Fruit fly (Drosophila melanogaster) whole organism, adult: Measurements from ENCODE around the gene CecC.
A peak's percentile ranks its signal among the peaks of the same experiment; 100 is the strongest.

Experiments used
- CG11617 ChIP-seq: fragments of 200-800 bp; sonication (Bioruptor generic); optimal IDR thresholded peaks from 2 replicates; lab custom pipeline; 2017; ENCODE audit warnings: mild to moderate bottlenecking, missing biosample characterization, missing genetic modification reagents, missing genetic modification characterization
- CG12768 ChIP-seq: fragments of 200-800 bp; sonication (Bioruptor generic); optimal IDR thresholded peaks from 2 replicates; lab custom pipeline; 2017; ENCODE audit warnings: missing biosample characterization, missing genetic modification characterization, mild to moderate bottlenecking, moderate library complexity, missing genetic modification reagents
- CG14711 ChIP-seq: fragments of 200-800 bp; sonication (Bioruptor generic); optimal IDR thresholded peaks from 2 replicates; lab custom pipeline; 2018; ENCODE audit warnings: missing biosample characterization, mild to moderate bottlenecking, missing genetic modification characterization, moderate library complexity
- CG1620 ChIP-seq: fragments of 200-800 bp; sonication (Bioruptor generic); optimal IDR thresholded peaks from 2 replicates; lab custom pipeline; 2016; ENCODE audit warnings: missing biosample characterization, missing genetic modification characterization
- CG33017 ChIP-seq: fragments of 200-800 bp; sonication (Bioruptor generic); optimal IDR thresholded peaks from 2 replicates; lab custom pipeline; 2018; ENCODE audit warnings: missing biosample characterization, mild to moderate bottlenecking, missing genetic modification characterization, moderate library complexity
- CG5204 ChIP-seq: fragments of 200-800 bp; sonication (Bioruptor generic); optimal IDR thresholded peaks from 2 replicates; lab custom pipeline; 2016; ENCODE audit warnings: missing biosample characterization, missing genetic modification characterization
- CG7045 ChIP-seq: fragments of 200-800 bp; sonication (Bioruptor generic); optimal IDR thresholded peaks from 2 replicates; lab custom pipeline; 2017; ENCODE audit warnings: missing biosample characterization, mild to moderate bottlenecking, missing genetic modification characterization
- Clk ChIP-seq: fragments of 200-800 bp; sonication (Bioruptor generic); optimal IDR thresholded peaks from 2 replicates; lab custom pipeline; 2017; ENCODE audit warnings: missing biosample characterization, missing genetic modification characterization
- Crg-1 ChIP-seq: fragments of 200-800 bp; sonication (Bioruptor generic); optimal IDR thresholded peaks from 2 replicates; lab custom pipeline; 2016; ENCODE audit warnings: missing biosample characterization, missing genetic modification characterization
- Hr96 ChIP-seq: fragments of 200-800 bp; sonication (Bioruptor generic); optimal IDR thresholded peaks from 2 replicates; lab custom pipeline; 2016; ENCODE audit warnings: missing biosample characterization, missing genetic modification characterization
- Mnt ChIP-seq: fragments of 200-800 bp; sonication (Bioruptor generic); optimal IDR thresholded peaks from 2 replicates; lab custom pipeline; 2016; ENCODE audit warnings: missing biosample characterization, mild to moderate bottlenecking, missing genetic modification characterization
- bab1 ChIP-seq: fragments of 200-800 bp; sonication (Bioruptor generic); optimal IDR thresholded peaks from 3 replicates; lab custom pipeline; 2019; ENCODE audit warnings: missing biosample characterization, mild to moderate bottlenecking, missing genetic modification characterization, moderate library complexity
- cic ChIP-seq: fragments of 200-800 bp; sonication (Bioruptor generic); optimal IDR thresholded peaks from 2 replicates; lab custom pipeline; 2017; ENCODE audit warnings: missing biosample characterization, mild to moderate bottlenecking, missing genetic modification characterization, moderate library complexity
- cnc ChIP-seq, 2 experiments: fragments of >200 bp; optimal IDR thresholded peaks; 2 replicates each; lab custom pipeline; 2017
- kay ChIP-seq: fragments of 200-800 bp; sonication (Bioruptor generic); peaks from one replicate; lab custom pipeline; 2016; ENCODE audit warnings: missing biosample characterization, missing genetic modification characterization, borderline replicate concordance
- ovo ChIP-seq: fragments of 200-800 bp; sonication (Bioruptor generic); optimal IDR thresholded peaks from 2 replicates; lab custom pipeline; 2016; ENCODE audit warnings: missing biosample characterization, missing genetic modification characterization
- pad ChIP-seq: fragments of 200-800 bp; sonication (Bioruptor generic); optimal IDR thresholded peaks from 3 replicates; lab custom pipeline; 2017; ENCODE audit warnings: missing biosample characterization, missing genetic modification characterization, mild to moderate bottlenecking, moderate library complexity, missing genetic modification reagents
- tj ChIP-seq: fragments of 200-800 bp; sonication (Bioruptor generic); optimal IDR thresholded peaks from 3 replicates; lab custom pipeline; 2017; ENCODE audit warnings: missing biosample characterization, mild to moderate bottlenecking, missing genetic modification characterization, moderate library complexity
- toe ChIP-seq: fragments of 200-800 bp; sonication (Bioruptor generic); optimal IDR thresholded peaks from 2 replicates; lab custom pipeline; 2016; ENCODE audit warnings: missing biosample characterization, missing genetic modification characterization

Gene CecC

DNA sequence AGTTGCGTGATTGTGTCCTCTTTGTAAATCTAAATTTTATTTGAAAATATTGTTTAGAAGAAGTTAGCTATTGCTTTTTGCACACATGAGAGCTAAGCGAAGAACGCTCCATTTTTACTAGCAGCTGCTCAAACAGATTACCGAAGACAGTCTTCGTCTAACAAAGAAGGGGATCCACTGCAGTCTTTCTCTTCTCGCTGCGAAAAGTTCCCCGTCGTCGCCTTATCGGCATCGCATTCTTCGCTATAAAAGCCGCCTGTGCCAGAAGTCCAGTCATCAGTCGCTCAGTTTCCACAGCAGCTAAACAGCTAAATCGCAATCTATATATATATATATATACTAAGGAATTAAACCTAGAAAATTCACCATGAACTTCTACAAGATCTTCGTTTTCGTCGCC, at the start of gene CecC:
Gene CecC (plus strand): TSS at position 275 of the 400 bp plus-strand sequence.
- TF ChIP-seq kay (GFP tag; lab: Kevin White, UChicago) (no peak), CG11617 (no peak), CG12768 (GFP tag; lab: Kevin White, UChicago) (no peak), CG1620 (GFP tag; lab: Kevin White, UChicago) (no peak), CG7045 (GFP tag; lab: Kevin White, UChicago) (no peak), ovo (GFP tag; lab: Kevin White, UChicago) (no peak)

DNA sequence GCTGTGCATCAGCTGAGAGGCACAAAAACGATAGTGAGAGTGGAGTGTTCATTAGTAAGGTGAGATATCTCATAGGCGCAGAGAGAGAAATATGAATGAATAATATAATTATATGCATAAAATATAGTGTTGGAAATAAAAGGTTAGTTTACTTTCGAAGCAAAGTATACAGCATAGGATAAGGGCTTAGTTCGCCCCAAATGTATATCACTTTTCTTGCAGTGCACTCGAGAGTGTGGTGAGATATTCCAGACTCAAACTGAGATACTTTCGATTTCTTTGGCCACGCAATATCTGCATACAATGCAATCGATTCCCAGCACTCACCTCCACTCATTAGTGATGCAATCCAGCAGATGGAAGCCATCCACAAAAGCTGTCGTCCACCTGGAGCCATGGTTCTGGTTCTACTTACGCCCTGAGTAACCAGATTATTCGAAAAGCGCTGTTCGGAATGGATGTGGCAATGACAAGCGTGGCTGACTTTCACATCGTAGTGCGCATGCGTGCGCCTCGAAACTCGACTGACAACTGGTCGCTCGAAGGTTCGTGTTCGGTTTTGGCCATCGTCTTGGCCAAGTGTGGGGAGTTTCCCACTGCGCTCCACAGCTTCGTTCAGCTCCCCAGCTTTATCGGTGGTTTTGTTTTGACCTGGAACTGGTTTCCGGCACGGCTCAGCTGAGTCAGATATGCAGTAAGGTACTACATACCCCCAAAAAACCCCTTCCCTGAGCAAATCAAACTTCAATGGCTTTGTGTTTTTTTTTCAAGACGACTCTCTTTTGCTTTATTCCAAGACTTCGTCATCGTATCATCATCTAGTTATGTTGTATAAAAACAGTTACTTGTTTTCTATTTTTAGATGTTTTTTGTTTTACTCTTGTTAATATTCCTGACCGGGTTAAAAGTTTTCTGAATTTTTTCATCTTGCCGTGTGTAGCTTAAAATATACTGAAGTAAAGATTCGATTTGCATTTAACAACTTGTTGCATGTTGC, 45.3 kb upstream of the CecC start, which contains the start of gene Rsod:
Gene Rsod (minus strand): TSS at position 537 of the 997 bp plus-strand sequence.
- TF ChIP-seq CG1620 (GFP tag; lab: Kevin White, UChicago) (no peak), ovo (GFP tag; lab: Kevin White, UChicago) (no peak)

DNA sequence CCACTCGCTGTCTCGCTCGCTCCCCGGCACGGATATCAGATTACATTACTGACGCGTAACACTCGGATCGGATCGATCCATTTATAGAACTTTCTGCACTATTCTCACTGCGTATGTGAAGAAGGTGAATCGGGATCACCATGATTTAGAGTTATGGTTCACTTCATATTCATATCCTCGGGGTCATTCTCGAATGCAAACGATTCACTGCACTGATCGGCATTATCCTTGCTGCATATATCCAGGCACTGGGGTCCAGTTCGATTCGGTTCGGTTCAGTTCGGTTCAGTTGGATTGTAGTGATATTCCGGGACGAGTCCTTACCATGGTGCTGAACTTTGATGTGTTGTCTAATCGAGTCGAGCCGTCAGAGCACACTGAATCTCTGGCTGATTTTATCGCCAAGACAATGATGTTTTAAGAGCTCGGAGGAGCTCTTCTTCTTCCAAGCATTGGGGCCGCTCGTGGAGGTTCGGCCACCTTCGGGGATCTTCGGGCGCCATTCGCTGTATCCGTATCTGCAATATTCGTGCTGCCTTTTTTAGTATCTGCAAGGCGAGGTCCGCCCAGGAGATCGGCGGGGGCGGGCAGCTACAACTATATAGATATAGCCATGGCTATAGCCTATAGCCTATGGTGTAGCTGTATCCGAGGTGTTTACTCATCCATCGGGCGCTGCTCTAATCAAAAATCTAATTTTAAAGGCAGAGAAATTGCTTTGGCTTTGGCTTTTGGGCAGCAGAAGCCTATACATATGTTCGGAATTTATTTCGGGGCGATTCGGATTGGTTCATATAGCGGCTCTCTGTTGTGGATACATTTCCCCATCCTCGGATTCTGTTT, 41.9 kb upstream of the CecC start, which contains the start of gene Mlc2:
Gene Mlc2 (minus strand): TSS at position 392 of the 843 bp plus-strand sequence.
- no peak for TF ChIP-seq CG11617
- TF ChIP-seq pad (GFP tag; lab: Kevin White, UChicago) = peak; percentile 42
- TF ChIP-seq CG5204 = no peak

DNA sequence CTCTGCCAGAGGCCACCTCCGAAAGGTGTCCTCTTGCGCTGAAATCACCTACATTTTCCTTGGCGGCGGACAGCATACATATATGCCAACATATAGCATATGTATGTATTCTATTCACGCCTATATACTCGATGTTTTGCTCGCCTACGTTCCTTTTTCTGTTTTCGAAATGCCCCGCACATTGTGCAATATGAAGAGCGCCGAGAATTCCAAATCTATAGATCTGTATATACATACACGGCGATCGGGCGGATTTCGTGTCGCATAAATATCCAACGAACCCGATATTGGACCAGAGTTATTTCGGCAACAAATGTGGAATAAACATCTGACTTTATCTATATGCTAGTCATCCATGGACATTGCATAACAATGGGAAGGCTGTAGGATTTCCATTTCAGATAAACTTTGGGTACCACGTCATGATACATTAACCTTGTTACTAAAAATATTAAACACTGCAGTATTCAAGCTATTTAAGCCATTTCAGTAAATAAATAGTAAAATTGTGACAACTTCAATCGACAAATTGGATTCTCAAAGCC, 41.2 kb upstream of the CecC start:
- no peak for TF ChIP-seq CG1620 (GFP tag; lab: Kevin White, UChicago)
- TF ChIP-seq kay (GFP tag; lab: Kevin White, UChicago) = no peak
- TF ChIP-seq bab1 (GFP tag; lab: Kevin White, UChicago) = no peak
- TF ChIP-seq Crg-1 (GFP tag; lab: Kevin White, UChicago) = no peak

- TF ChIP-seq CG33017 (no peak), Hr96 (GFP tag; lab: Kevin White, UChicago) (no peak), bab1 (GFP tag; lab: Kevin White, UChicago) (no peak), toe (GFP tag; lab: Kevin White, UChicago) (no peak), kay (GFP tag; lab: Kevin White, UChicago) (no peak)
Measured at dm6 chr3R:30176314-30176713, 40.0 kb upstream of the CecC start.

- TF ChIP-seq CG33017 (no peak), kay (GFP tag; lab: Kevin White, UChicago) (peak; percentile 82), Crg-1 (GFP tag; lab: Kevin White, UChicago) (no peak)
Measured at dm6 chr3R:30177494-30177893, 38.8 kb upstream of the CecC start, which contains the start of the genes CG1983 and CG15530. CG1983 (minus strand) TSS chr3R:30177700. CG15530 (plus strand) TSS chr3R:30177877.

DNA sequence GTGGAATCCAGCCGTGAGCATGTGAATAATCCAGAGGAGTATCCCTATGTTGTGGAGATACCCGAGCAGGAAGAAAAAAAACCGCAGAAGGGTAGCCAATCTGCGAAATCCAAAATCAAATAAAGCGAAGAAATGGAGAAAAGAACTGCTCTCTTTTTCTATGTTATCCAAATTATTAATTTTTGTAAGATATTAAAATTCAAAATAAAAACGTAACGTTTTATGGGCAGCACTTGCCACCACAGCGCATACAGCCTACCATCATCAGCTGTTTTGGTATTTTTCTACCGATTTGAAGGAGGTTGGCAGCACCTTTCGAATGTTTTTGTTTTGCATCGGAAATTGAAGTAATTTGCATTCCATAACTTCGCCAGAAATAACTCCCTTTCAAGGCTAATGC, 36.4 kb upstream of the CecC start, which contains the start of gene Bet5:
Gene Bet5 (plus strand): TSS at position 299 of the 400 bp plus-strand sequence.
- TF ChIP-seq Hr96 (GFP tag; lab: Kevin White, UChicago) (no peak), cic (GFP tag; lab: Kevin White, UChicago) (no peak), Mnt (no peak), cnc (optimal IDR thresholded peaks at IDR 0.05; lab: Kevin White, UChicago) (no peak), toe (GFP tag; lab: Kevin White, UChicago) (no peak), tj (no peak)

- TF ChIP-seq CG5204 = no peak
- no peak for TF ChIP-seq CG14711 (tag; lab: Kevin White, UChicago)
- no peak for TF ChIP-seq toe (GFP tag; lab: Kevin White, UChicago)
- no peak for TF ChIP-seq Clk (GFP tag; lab: Kevin White, UChicago)
- no peak for TF ChIP-seq CG11617
- no peak for TF ChIP-seq CG33017
- TF ChIP-seq cnc (optimal IDR thresholded peaks at IDR 0.05; lab: Kevin White, UChicago) = no peak
Measured at dm6 chr3R:30183872-30184271, 32.4 kb upstream of the CecC start.
